Worm (Caenorhabditis elegans) whole organism, L4 larva: ENCODE measurements around the gene cpt-5.

Source experiments
- ZK337.2 ChIP-seq: fragments of 200-800 bp; sonication (Bioruptor generic); IDR thresholded peaks from 2 replicates; pipeline ENCODE4 v1.3.6; 2022; ENCODE audit warnings: missing genetic modification reagents, missing genetic modification characterization, missing compliant biosample characterization
- ceh-32 ChIP-seq: sonication (generic microtip); optimal IDR thresholded peaks from 2 replicates; lab custom pipeline; 2016; ENCODE audit warnings: mild to moderate bottlenecking, missing genetic modification characterization, missing compliant biosample characterization; ENCODE audit not compliant: poor library complexity
- duxl-1 ChIP-seq: sonication (generic microtip); optimal IDR thresholded peaks from 2 replicates; lab custom pipeline; 2016; ENCODE audit warnings: mild to moderate bottlenecking, missing genetic modification characterization, moderate library complexity, missing compliant biosample characterization; ENCODE audit not compliant: poor library complexity
- hmg-1.1 ChIP-seq: fragments of 200-800 bp; sonication (Bioruptor generic); IDR thresholded peaks from 2 replicates; pipeline ENCODE4 v1.3.6; 2022; ENCODE audit warnings: missing genetic modification reagents, missing genetic modification characterization, missing compliant biosample characterization
- madf-9 ChIP-seq: fragments of 200-800 bp; sonication (Bioruptor generic); conservative IDR thresholded peaks from 2 replicates; pipeline ENCODE4 v1.3.6; 2022; ENCODE audit warnings: missing genetic modification reagents, missing genetic modification characterization, missing compliant biosample characterization
- tag-97 ChIP-seq: fragments of 200-800 bp; sonication (Bioruptor generic); IDR thresholded peaks from 2 replicates; pipeline ENCODE4 v1.3.6; 2022; ENCODE audit warnings: missing genetic modification characterization, missing compliant biosample characterization
- zip-11 ChIP-seq: fragments of 200-800 bp; sonication (Bioruptor generic); IDR thresholded peaks from 2 replicates; pipeline ENCODE4 v1.3.6; 2022; ENCODE audit warnings: missing genetic modification characterization, missing compliant biosample characterization

The cpt-5 gene

ce11 chrV:13923851-13924250, 50.9 kb downstream of the cpt-5 start, which contains the start of gene srxa-11:
Gene srxa-11 (plus strand): TSS chrV:13924151.
- TF ChIP-seq madf-9 (GFP tag; lab: Robert Waterston, UW) (no peak), zip-11 (no peak), ceh-32 (tag; lab: Kevin White, UChicago) (no peak), tag-97 (GFP tag; lab: Robert Waterston, UW) (no peak), duxl-1 (tag; lab: Kevin White, UChicago) (no peak), hmg-1.1 (no peak), ZK337.2 (GFP tag; lab: Robert Waterston, UW) (no peak)
